Fruit fly (Drosophila melanogaster): ENCODE results near the gene CG42857.

CG42857 gene

dm6 chr3R:9808946-9809545 is 11.9 kb downstream of the CG42857 start, which contains the start of gene FBXO11 (continued):
- TF ChIP-seq ttk (GFP tag; IDR thresholded peaks at IDR 0.05) (peak; percentile 13; the same call in 1 of the 2 replicates), YL-1 (GFP tag; optimal IDR thresholded peaks at IDR 0.05) (peak; percentile 98), NC2β (GFP tag; optimal IDR thresholded peaks at IDR 0.05) (peak; percentile 7), CG15601 (tag; optimal IDR thresholded peaks at IDR 0.05) (peak; percentile 45), dm (GFP tag; optimal IDR thresholded peaks at IDR 0.05) (no peak), CG4617 (GFP tag; optimal IDR thresholded peaks at IDR 0.05; ENCODE audit: borderline replicate concordance) (peak; percentile 100), CHES-1-like (GFP tag; optimal IDR thresholded peaks at IDR 0.05) (peak; percentile 58), nom (GFP tag; optimal IDR thresholded peaks at IDR 0.05) (peak; percentile 90), ato (GFP tag; IDR thresholded peaks at IDR 0.05; ENCODE audit: partially characterized antibody) (0 out of 2 replicates have a peak, but pooled peaks have one; percentile 6), CG31365 (tag; optimal IDR thresholded peaks at IDR 0.05) (no peak), phol (tag; optimal IDR thresholded peaks at IDR 0.05) (no peak), Nf-YC (tag; optimal IDR thresholded peaks at IDR 0.05) (peak; percentile 90), CG16813 (GFP tag; IDR thresholded peaks at IDR 0.05; ENCODE audit: partially characterized antibody) (peak; percentile 18; the same call in 1 of the 3 replicates), CG1832 (GFP tag; optimal IDR thresholded peaks at IDR 0.05) (peak; percentile 93), sens (GFP tag) (peak; percentile 78), trem (tag; optimal IDR thresholded peaks at IDR 0.05) (peak; percentile 34), Med (GFP tag) (peak; percentile 80), gcm (GFP tag; optimal IDR thresholded peaks at IDR 0.05) (peak; percentile 7), HmgZ (tag; optimal IDR thresholded peaks at IDR 0.05) (peak; percentile 34), wek (GFP tag; optimal IDR thresholded peaks at IDR 0.05) (peak; percentile 23), Sox100B (GFP tag; optimal IDR thresholded peaks at IDR 0.05) (no peak), Lhr (GFP tag; optimal IDR thresholded peaks at IDR 0.05) (peak; percentile 52), CG31441 (GFP tag; IDR thresholded peaks at IDR 0.05) (0 out of 2 replicates have a peak, but pooled peaks have one; percentile 40), CG34224 (GFP tag; IDR thresholded peaks at IDR 0.05; ENCODE audit: partially characterized antibody) (peak; percentile 16; the same call in 1 of the 3 replicates), peb (GFP tag; IDR thresholded peaks at IDR 0.05) (no peak), cg (GFP tag; optimal IDR thresholded peaks at IDR 0.05) (peak; percentile 94), pzg (GFP tag; optimal IDR thresholded peaks at IDR 0.05) (peak; percentile 88), CG13287 (GFP tag; IDR thresholded peaks at IDR 0.05; ENCODE audit: partially characterized antibody) (peak; percentile 70), psq (GFP tag; optimal IDR thresholded peaks at IDR 0.05) (peak; percentile 100), fu2 (GFP tag; optimal IDR thresholded peaks at IDR 0.05) (peak; percentile 14), MBD-R2 (GFP tag; IDR thresholded peaks at IDR 0.05) (peak; percentile 59), CoRest (tag; optimal IDR thresholded peaks at IDR 0.05) (peak; percentile 6), gfzf (GFP tag; optimal IDR thresholded peaks at IDR 0.05) (peak; percentile 97), CG8281 (tag; optimal IDR thresholded peaks at IDR 0.05) (no peak), CG8478 (optimal IDR thresholded peaks at IDR 0.05) (peak; percentile 95), Dp (GFP tag; optimal IDR thresholded peaks at IDR 0.05) (peak; percentile 94), gsb (GFP tag; IDR thresholded peaks at IDR 0.05) (no peak), CG12391 (tag; optimal IDR thresholded peaks at IDR 0.05) (peak; percentile 12), hbn (GFP tag; IDR thresholded peaks at IDR 0.05; ENCODE audit: partially characterized antibody) (peak; percentile 62), CG12769 (tag; optimal IDR thresholded peaks at IDR 0.05) (no peak), yki (optimal IDR thresholded peaks at IDR 0.05) (no peak), CG3847 (GFP tag; IDR thresholded peaks at IDR 0.05) (no peak), emc (GFP tag; optimal IDR thresholded peaks at IDR 0.05) (no peak), Bgb (GFP tag; IDR thresholded peaks at IDR 0.05; ENCODE audit: partially characterized antibody) (peak; percentile 33; the same call in 1 of the 2 replicates), lilli (GFP tag; optimal IDR thresholded peaks at IDR 0.05) (no peak), BEAF-32 (GFP tag; optimal IDR thresholded peaks at IDR 0.05) (peak; percentile 67), her (GFP tag; optimal IDR thresholded peaks at IDR 0.05) (peak; percentile 1), knrl (GFP tag; IDR thresholded peaks at IDR 0.05; ENCODE audit: partially characterized antibody) (peak; percentile 22; the same call in 1 of the 3 replicates)

All from whole organism, embryonic.